Fruit fly (Drosophila melanogaster) whole organism, adult: ENCODE results near the gene MTF-1.

ENCODE experiments used
- CG11617 ChIP-seq: fragments of 200-800 bp; sonication (Bioruptor generic); optimal IDR thresholded peaks from 2 replicates; lab custom pipeline; 2017; ENCODE audit warnings: mild to moderate bottlenecking, missing biosample characterization, missing genetic modification reagents, missing genetic modification characterization
- CG12768 ChIP-seq: fragments of 200-800 bp; sonication (Bioruptor generic); optimal IDR thresholded peaks from 2 replicates; lab custom pipeline; 2017; ENCODE audit warnings: missing biosample characterization, missing genetic modification characterization, mild to moderate bottlenecking, moderate library complexity, missing genetic modification reagents
- CG14711 ChIP-seq: fragments of 200-800 bp; sonication (Bioruptor generic); optimal IDR thresholded peaks from 2 replicates; lab custom pipeline; 2018; ENCODE audit warnings: missing biosample characterization, mild to moderate bottlenecking, missing genetic modification characterization, moderate library complexity
- CG1620 ChIP-seq: fragments of 200-800 bp; sonication (Bioruptor generic); optimal IDR thresholded peaks from 2 replicates; lab custom pipeline; 2016; ENCODE audit warnings: missing biosample characterization, missing genetic modification characterization
- CG33017 ChIP-seq: fragments of 200-800 bp; sonication (Bioruptor generic); optimal IDR thresholded peaks from 2 replicates; lab custom pipeline; 2018; ENCODE audit warnings: missing biosample characterization, mild to moderate bottlenecking, missing genetic modification characterization, moderate library complexity
- CG5204 ChIP-seq: fragments of 200-800 bp; sonication (Bioruptor generic); optimal IDR thresholded peaks from 2 replicates; lab custom pipeline; 2016; ENCODE audit warnings: missing biosample characterization, missing genetic modification characterization
- CG7045 ChIP-seq: fragments of 200-800 bp; sonication (Bioruptor generic); optimal IDR thresholded peaks from 2 replicates; lab custom pipeline; 2017; ENCODE audit warnings: missing biosample characterization, mild to moderate bottlenecking, missing genetic modification characterization
- CG7101 ChIP-seq: fragments of 200-800 bp; sonication (Bioruptor generic); optimal IDR thresholded peaks from 2 replicates; lab custom pipeline; 2018; ENCODE audit warnings: missing biosample characterization, mild to moderate bottlenecking, missing genetic modification characterization, moderate library complexity
- Clk ChIP-seq: fragments of 200-800 bp; sonication (Bioruptor generic); optimal IDR thresholded peaks from 2 replicates; lab custom pipeline; 2017; ENCODE audit warnings: missing biosample characterization, missing genetic modification characterization
- Crg-1 ChIP-seq: fragments of 200-800 bp; sonication (Bioruptor generic); optimal IDR thresholded peaks from 2 replicates; lab custom pipeline; 2016; ENCODE audit warnings: missing biosample characterization, missing genetic modification characterization
- Hr96 ChIP-seq: fragments of 200-800 bp; sonication (Bioruptor generic); optimal IDR thresholded peaks from 2 replicates; lab custom pipeline; 2016; ENCODE audit warnings: missing biosample characterization, missing genetic modification characterization
- Mnt ChIP-seq: fragments of 200-800 bp; sonication (Bioruptor generic); optimal IDR thresholded peaks from 2 replicates; lab custom pipeline; 2016; ENCODE audit warnings: missing biosample characterization, mild to moderate bottlenecking, missing genetic modification characterization
- bab1 ChIP-seq: fragments of 200-800 bp; sonication (Bioruptor generic); optimal IDR thresholded peaks from 3 replicates; lab custom pipeline; 2019; ENCODE audit warnings: missing biosample characterization, mild to moderate bottlenecking, missing genetic modification characterization, moderate library complexity
- cic ChIP-seq: fragments of 200-800 bp; sonication (Bioruptor generic); optimal IDR thresholded peaks from 2 replicates; lab custom pipeline; 2017; ENCODE audit warnings: missing biosample characterization, mild to moderate bottlenecking, missing genetic modification characterization, moderate library complexity
- cnc ChIP-seq, 2 experiments: fragments of >200 bp; optimal IDR thresholded peaks; 2 replicates each; lab custom pipeline; 2017
- kay ChIP-seq: fragments of 200-800 bp; sonication (Bioruptor generic); peaks from one replicate; lab custom pipeline; 2016; ENCODE audit warnings: missing biosample characterization, missing genetic modification characterization, borderline replicate concordance
- ovo ChIP-seq: fragments of 200-800 bp; sonication (Bioruptor generic); optimal IDR thresholded peaks from 2 replicates; lab custom pipeline; 2016; ENCODE audit warnings: missing biosample characterization, missing genetic modification characterization
- pad ChIP-seq: fragments of 200-800 bp; sonication (Bioruptor generic); optimal IDR thresholded peaks from 3 replicates; lab custom pipeline; 2017; ENCODE audit warnings: missing biosample characterization, missing genetic modification characterization, mild to moderate bottlenecking, moderate library complexity, missing genetic modification reagents
- tj ChIP-seq: fragments of 200-800 bp; sonication (Bioruptor generic); optimal IDR thresholded peaks from 3 replicates; lab custom pipeline; 2017; ENCODE audit warnings: missing biosample characterization, mild to moderate bottlenecking, missing genetic modification characterization, moderate library complexity
- toe ChIP-seq: fragments of 200-800 bp; sonication (Bioruptor generic); optimal IDR thresholded peaks from 2 replicates; lab custom pipeline; 2016; ENCODE audit warnings: missing biosample characterization, missing genetic modification characterization

The MTF-1 gene

dm6 chr3L:9431848-9432623 lies 1.9 kb downstream of the MTF-1 start:
- TF ChIP-seq bab1 (no peak), CG14711 (no peak), Hr96 (no peak), CG7101 (tag; lab: Kevin White, UChicago) (no peak), cnc (optimal IDR thresholded peaks at IDR 0.05; lab: Kevin White, UChicago) (no peak), CG12768 (GFP tag; lab: Kevin White, UChicago) (no peak), CG5204 (GFP tag; lab: Kevin White, UChicago) (no peak), cic (GFP tag; lab: Kevin White, UChicago) (no peak), pad (GFP tag; lab: Kevin White, UChicago) (no peak), Mnt (no peak)

- TF ChIP-seq cic (GFP tag; lab: Kevin White, UChicago) (peak; percentile 25), Hr96 (no peak), Crg-1 (peak; percentile 11)
Measured at dm6 chr3L:9432810-9433587, 2.9 kb downstream of the MTF-1 start.

- TF ChIP-seq CG1620 (GFP tag; lab: Kevin White, UChicago): no peak
- peak; percentile 50 for TF ChIP-seq cic (GFP tag; lab: Kevin White, UChicago)
- no peak for TF ChIP-seq kay (GFP tag; lab: Kevin White, UChicago)
- peak; percentile 41 for TF ChIP-seq bab1
- TF ChIP-seq CG11617: peak; percentile 43
- TF ChIP-seq CG14711: peak; percentile 36
- no peak for TF ChIP-seq ovo (GFP tag; lab: Kevin White, UChicago)
- TF ChIP-seq CG7045 (GFP tag; lab: Kevin White, UChicago): no peak
- no peak for TF ChIP-seq toe (GFP tag; lab: Kevin White, UChicago)
- TF ChIP-seq CG12768 (GFP tag; lab: Kevin White, UChicago): peak; percentile 4
- TF ChIP-seq tj (GFP tag; lab: Kevin White, UChicago): no peak
- TF ChIP-seq Clk (GFP tag; lab: Kevin White, UChicago): no peak
- TF ChIP-seq CG33017 (tag; lab: Kevin White, UChicago): no peak
- TF ChIP-seq cnc (optimal IDR thresholded peaks at IDR 0.05; lab: Kevin White, UChicago): no peak
- TF ChIP-seq pad (GFP tag; lab: Kevin White, UChicago): peak; percentile 26
- no peak for TF ChIP-seq CG5204 (GFP tag; lab: Kevin White, UChicago)
- TF ChIP-seq CG7101 (tag; lab: Kevin White, UChicago): peak; percentile 62
- peak; percentile 39 for TF ChIP-seq Hr96
- TF ChIP-seq Crg-1: no peak
- TF ChIP-seq Mnt: peak; percentile 17
Measured at dm6 chr3L:9435315-9435714, 5.2 kb downstream of the MTF-1 start, which contains the start of gene CG42526. Gene CG42526 (minus strand): TSS chr3L:9435399.

dm6 chr3L:9435831-9436230 lies 5.7 kb downstream of the MTF-1 start:
- TF ChIP-seq CG5204 (GFP tag; lab: Kevin White, UChicago) (no peak), Mnt (peak; percentile 12)

dm6 chr3L:9438858-9439257 lies 8.7 kb downstream of the MTF-1 start:
- TF ChIP-seq bab1 (no peak), CG14711 (no peak), Clk (GFP tag; lab: Kevin White, UChicago) (no peak), Crg-1 (no peak), CG12768 (GFP tag; lab: Kevin White, UChicago) (no peak), CG11617 (no peak)

- TF ChIP-seq Mnt (peak; percentile 56), pad (GFP tag; lab: Kevin White, UChicago) (peak; percentile 35), bab1 (peak; percentile 38), CG7101 (tag; lab: Kevin White, UChicago) (peak; percentile 4), cnc (optimal IDR thresholded peaks at IDR 0.05; lab: Kevin White, UChicago) (no peak), ovo (GFP tag; lab: Kevin White, UChicago) (peak; percentile 50), CG14711 (peak; percentile 97), tj (GFP tag; lab: Kevin White, UChicago) (no peak), CG12768 (GFP tag; lab: Kevin White, UChicago) (peak; percentile 10), kay (GFP tag; lab: Kevin White, UChicago) (no peak), Clk (GFP tag; lab: Kevin White, UChicago) (no peak), cic (GFP tag; lab: Kevin White, UChicago) (peak; percentile 58), CG7045 (GFP tag; lab: Kevin White, UChicago) (peak; percentile 50), CG1620 (GFP tag; lab: Kevin White, UChicago) (peak; percentile 72), CG11617 (peak; percentile 36), CG5204 (GFP tag; lab: Kevin White, UChicago) (no peak), Crg-1 (peak; percentile 68), Hr96 (peak; percentile 60), CG33017 (tag; lab: Kevin White, UChicago) (no peak), toe (GFP tag; lab: Kevin White, UChicago) (peak; percentile 78)
Measured at dm6 chr3L:9441907-9442479, 11.9 kb downstream of the MTF-1 start, which contains the start of the genes Bet3 and Nf-YA. Gene Bet3 (minus strand): TSS chr3L:9442267. Gene Nf-YA (minus strand): TSS chr3L:9442267.
